Fruit fly (Drosophila melanogaster) whole organism, embryonic: Measurements from ENCODE around the gene TTLL15.

ENCODE experiments used
- Aef1 ChIP-seq: fragments of 200-800 bp; sonication (Bioruptor generic); IDR thresholded peaks from 3 replicates; pipeline ENCODE4 v1.3.6; 2022; ENCODE audit warnings: missing biosample characterization, missing genetic modification characterization
- Bgb ChIP-seq: fragments of 200-800 bp; sonication (Bioruptor generic); IDR thresholded peaks from 2 replicates; pipeline ENCODE4 v1.3.6; 2022; ENCODE audit warnings: missing biosample characterization, missing genetic modification characterization; ENCODE audit not compliant: partially characterized antibody
- CG10267 ChIP-seq: fragments of 200-800 bp; sonication (Bioruptor generic); optimal IDR thresholded peaks from 2 replicates; lab custom pipeline; 2018; ENCODE audit warnings: missing biosample characterization, mild to moderate bottlenecking, missing genetic modification characterization, moderate library complexity
- CG10321 ChIP-seq: fragments of 200-800 bp; sonication (Bioruptor generic); IDR thresholded peaks from 2 replicates; pipeline ENCODE4 v1.3.6; 2022; ENCODE audit warnings: missing biosample characterization, missing genetic modification characterization
- CG11398 ChIP-seq: fragments of 200-800 bp; sonication (Bioruptor generic); optimal IDR thresholded peaks from 2 replicates; lab custom pipeline; 2016; ENCODE audit warnings: missing biosample characterization, missing genetic modification characterization
- CG12071 ChIP-seq: fragments of 200-800 bp; sonication (Bioruptor generic); optimal IDR thresholded peaks from 3 replicates; lab custom pipeline; 2018; ENCODE audit warnings: missing biosample characterization, mild to moderate bottlenecking, missing genetic modification characterization
- CG12155 ChIP-seq: fragments of 200-800 bp; sonication (Bioruptor generic); optimal IDR thresholded peaks from 3 replicates; lab custom pipeline; 2016; ENCODE audit warnings: missing biosample characterization, missing genetic modification characterization
- CG12769 ChIP-seq: fragments of 200-800 bp; sonication (Bioruptor generic); optimal IDR thresholded peaks from 2 replicates; lab custom pipeline; 2019; ENCODE audit warnings: missing biosample characterization, mild to moderate bottlenecking, missing genetic modification characterization, moderate library complexity
- CG13775 ChIP-seq: fragments of 200-800 bp; sonication (Bioruptor generic); optimal IDR thresholded peaks from 3 replicates; lab custom pipeline; 2017; ENCODE audit warnings: missing biosample characterization, mild to moderate bottlenecking, missing genetic modification characterization
- CG14014 ChIP-seq: fragments of 200-800 bp; sonication (Bioruptor generic); IDR thresholded peaks from 2 replicates; pipeline ENCODE4 v1.3.6; 2022; ENCODE audit warnings: missing biosample characterization, missing genetic modification characterization
- CG1529 ChIP-seq: fragments of 200-800 bp; sonication (Bioruptor generic); optimal IDR thresholded peaks from 3 replicates; lab custom pipeline; 2018; ENCODE audit warnings: missing biosample characterization, missing genetic modification characterization
- CG17361 ChIP-seq: fragments of 200-800 bp; sonication (Bioruptor generic); IDR thresholded peaks from 3 replicates; pipeline ENCODE4 v1.3.6; 2022; ENCODE audit warnings: missing biosample characterization, missing genetic modification characterization
- CG1792 ChIP-seq: fragments of 200-800 bp; sonication (Bioruptor generic); optimal IDR thresholded peaks from 2 replicates; lab custom pipeline; 2016; ENCODE audit warnings: missing biosample characterization, missing genetic modification characterization
- CG2199 ChIP-seq: fragments of 200-800 bp; sonication (Bioruptor generic); IDR thresholded peaks from 3 replicates; pipeline ENCODE4 v1.3.6; 2022; ENCODE audit warnings: missing biosample characterization, missing genetic modification characterization
- CG31224 ChIP-seq: fragments of 200-800 bp; sonication (Bioruptor generic); IDR thresholded peaks from 2 replicates; pipeline ENCODE4 v1.3.6; 2022; ENCODE audit warnings: missing biosample characterization, missing genetic modification characterization
- CG31388 ChIP-seq: fragments of 200-800 bp; sonication (Bioruptor generic); optimal IDR thresholded peaks from 2 replicates; lab custom pipeline; 2016; ENCODE audit warnings: missing biosample characterization, missing genetic modification characterization
- CG32772 ChIP-seq: fragments of 200-800 bp; sonication (Bioruptor generic); IDR thresholded peaks from 2 replicates; pipeline ENCODE4 v1.3.6; 2022; ENCODE audit warnings: missing biosample characterization, missing genetic modification characterization
- CG34422 ChIP-seq: fragments of 200-800 bp; sonication (Bioruptor generic); IDR thresholded peaks from 3 replicates; pipeline ENCODE4 v1.3.6; 2022; ENCODE audit warnings: missing biosample characterization, missing genetic modification characterization
- CG4282 ChIP-seq: fragments of 200-800 bp; sonication (Bioruptor generic); optimal IDR thresholded peaks from 2 replicates; lab custom pipeline; 2016; ENCODE audit warnings: missing biosample characterization, missing genetic modification characterization
- CG4820 ChIP-seq: fragments of 200-800 bp; sonication (Bioruptor generic); optimal IDR thresholded peaks from 3 replicates; lab custom pipeline; 2016; ENCODE audit warnings: missing biosample characterization, missing genetic modification characterization
- CG6272 ChIP-seq: fragments of 200-800 bp; sonication (Bioruptor generic); IDR thresholded peaks from 2 replicates; pipeline ENCODE4 v1.3.6; 2022; ENCODE audit warnings: missing biosample characterization, missing genetic modification characterization
- CG9797 ChIP-seq: fragments of 200-800 bp; sonication (Bioruptor generic); optimal IDR thresholded peaks from 3 replicates; lab custom pipeline; 2018; ENCODE audit warnings: missing biosample characterization, mild to moderate bottlenecking, missing genetic modification characterization
- CoRest ChIP-seq: fragments of 200-800 bp; sonication (Bioruptor generic); optimal IDR thresholded peaks from 3 replicates; lab custom pipeline; 2018; ENCODE audit warnings: missing biosample characterization, mild to moderate bottlenecking, missing genetic modification characterization, moderate library complexity
- Dek ChIP-seq: fragments of 200-800 bp; sonication (Bioruptor generic); optimal IDR thresholded peaks from 3 replicates; lab custom pipeline; 2019; ENCODE audit warnings: missing biosample characterization, mild to moderate bottlenecking, missing genetic modification characterization, moderate library complexity
- Drgx ChIP-seq: fragments of 200-800 bp; sonication (Bioruptor generic); IDR thresholded peaks from 2 replicates; pipeline ENCODE4 v1.3.6; 2022; ENCODE audit warnings: missing biosample characterization, missing genetic modification characterization
- Hr51 ChIP-seq, 2 experiments: fragments of 200-800 bp; sonication (Bioruptor generic); optimal IDR thresholded peaks; 2 replicates in 1 of 2; 3 replicates in 1 of 2; lab custom pipeline; 2016 to 2018; ENCODE audit warnings: missing biosample characterization in 2 of 2, missing genetic modification characterization in 2 of 2, mild to moderate bottlenecking in 1 of 2, moderate library complexity in 1 of 2
- MTF-1 ChIP-seq: fragments of 200-800 bp; sonication (Bioruptor generic); optimal IDR thresholded peaks from 2 replicates; lab custom pipeline; 2018; ENCODE audit warnings: missing biosample characterization, mild to moderate bottlenecking, missing genetic modification characterization, borderline replicate concordance
- NC2α ChIP-seq: fragments of 200-800 bp; sonication (Bioruptor generic); optimal IDR thresholded peaks from 2 replicates; lab custom pipeline; 2016; ENCODE audit warnings: missing biosample characterization, missing genetic modification characterization
- Sry-β ChIP-seq: fragments of 200-800 bp; sonication (Bioruptor generic); optimal IDR thresholded peaks from 2 replicates; lab custom pipeline; 2018; ENCODE audit warnings: missing biosample characterization, mild to moderate bottlenecking, missing genetic modification characterization, moderate library complexity
- Stat92E ChIP-seq, 3 experiments: fragments of >200 bp in 2 of 3; fragments of 200-800 bp in 1 of 3; sonication (Bioruptor generic) in 1 of 3; optimal IDR thresholded peaks; 2 replicates each; lab custom pipeline; 2017 to 2019; ENCODE audit warnings: missing biosample characterization in 3 of 3, missing genetic modification characterization in 3 of 3, mild to moderate bottlenecking in 1 of 3, moderate library complexity in 1 of 3
- Xbp1 ChIP-seq: fragments of 200-800 bp; sonication (Bioruptor generic); optimal IDR thresholded peaks from 3 replicates; lab custom pipeline; 2016; ENCODE audit warnings: missing biosample characterization, mild to moderate bottlenecking, missing genetic modification characterization
- ab ChIP-seq: fragments of 200-800 bp; sonication (Bioruptor generic); optimal IDR thresholded peaks from 2 replicates; lab custom pipeline; 2016; ENCODE audit warnings: missing biosample characterization, missing genetic modification characterization
- abd-A ChIP-seq: fragments of 200-800 bp; sonication (Bioruptor generic); optimal IDR thresholded peaks from 3 replicates; lab custom pipeline; 2019; ENCODE audit warnings: missing biosample characterization, mild to moderate bottlenecking, missing genetic modification characterization, moderate library complexity
- al ChIP-seq: fragments of 200-800 bp; sonication (Bioruptor generic); IDR thresholded peaks from 2 replicates; pipeline ENCODE4 v1.3.6; 2022; ENCODE audit warnings: missing biosample characterization, missing genetic modification characterization
- ase ChIP-seq: fragments of 200-800 bp; sonication (Bioruptor generic); IDR thresholded peaks from 3 replicates; pipeline ENCODE4 v1.3.6; 2022; ENCODE audit warnings: missing biosample characterization, missing genetic modification characterization
- bsh ChIP-seq, 2 experiments: fragments of 200-800 bp; sonication (Bioruptor generic); optimal IDR thresholded peaks; 2 replicates each; lab custom pipeline; 2017 to 2018; ENCODE audit warnings: mild to moderate bottlenecking in 2 of 2, missing biosample characterization in 2 of 2, missing genetic modification characterization in 2 of 2, moderate library complexity in 1 of 2
- caup ChIP-seq: fragments of 200-800 bp; sonication (Bioruptor generic); optimal IDR thresholded peaks from 3 replicates; lab custom pipeline; 2017; ENCODE audit warnings: missing biosample characterization, mild to moderate bottlenecking, missing genetic modification characterization, moderate library complexity; ENCODE audit not compliant: severe bottlenecking
- chinmo ChIP-seq: fragments of 200-800 bp; sonication (Bioruptor generic); IDR thresholded peaks from 4 replicates; pipeline ENCODE4 v1.3.6; 2022; ENCODE audit warnings: missing biosample characterization, missing genetic modification characterization; ENCODE audit not compliant: partially characterized antibody
- chm ChIP-seq: fragments of 200-800 bp; sonication (Bioruptor generic); IDR thresholded peaks from 2 replicates; pipeline ENCODE4 v1.3.6; 2022; ENCODE audit warnings: missing biosample characterization, missing genetic modification characterization
- dmrt99B ChIP-seq: fragments of 200-800 bp; sonication (Bioruptor generic); optimal IDR thresholded peaks from 2 replicates; lab custom pipeline; 2018; ENCODE audit warnings: missing biosample characterization, mild to moderate bottlenecking, missing genetic modification characterization, moderate library complexity
- fd3F ChIP-seq: fragments of 200-800 bp; sonication (Bioruptor generic); optimal IDR thresholded peaks from 2 replicates; lab custom pipeline; 2018; ENCODE audit warnings: missing biosample characterization, mild to moderate bottlenecking, missing genetic modification characterization, moderate library complexity
- gsb ChIP-seq: fragments of 200-800 bp; sonication (Bioruptor generic); IDR thresholded peaks from 2 replicates; pipeline ENCODE4 v1.3.6; 2022; ENCODE audit warnings: missing biosample characterization, missing genetic modification characterization
- mld ChIP-seq: fragments of 200-800 bp; sonication (Bioruptor generic); IDR thresholded peaks from 3 replicates; pipeline ENCODE4 v1.3.6; 2022; ENCODE audit warnings: missing biosample characterization, missing genetic modification characterization; ENCODE audit not compliant: partially characterized antibody
- nom ChIP-seq: fragments of 200-800 bp; sonication (Bioruptor generic); optimal IDR thresholded peaks from 2 replicates; lab custom pipeline; 2017; ENCODE audit warnings: missing biosample characterization, missing genetic modification characterization, mild to moderate bottlenecking, moderate library complexity, missing genetic modification reagents
- row ChIP-seq: fragments of 200-800 bp; sonication (Bioruptor generic); IDR thresholded peaks from 3 replicates; pipeline ENCODE4 v1.3.6; 2022; ENCODE audit warnings: missing biosample characterization, missing genetic modification characterization
- sd ChIP-seq: fragments of 200-800 bp; sonication (Bioruptor generic); optimal IDR thresholded peaks from 3 replicates; lab custom pipeline; 2018; ENCODE audit warnings: missing biosample characterization, mild to moderate bottlenecking, missing genetic modification characterization, moderate library complexity
- sna ChIP-seq: fragments of 200-800 bp; sonication (Bioruptor generic); IDR thresholded peaks from 2 replicates; pipeline ENCODE4 v1.3.6; 2022; ENCODE audit warnings: missing biosample characterization, missing genetic modification characterization; ENCODE audit not compliant: partially characterized antibody
- trem ChIP-seq: fragments of 200-800 bp; optimal IDR thresholded peaks from 3 replicates; lab custom pipeline; 2019; ENCODE audit warnings: missing biosample characterization, mild to moderate bottlenecking, missing genetic modification characterization, moderate library complexity
- trh ChIP-seq: fragments of 200-800 bp; sonication (Bioruptor generic); optimal IDR thresholded peaks from 2 replicates; lab custom pipeline; 2016; ENCODE audit warnings: missing biosample characterization, missing genetic modification characterization
- wek ChIP-seq: fragments of 200-800 bp; sonication (Bioruptor generic); optimal IDR thresholded peaks from 3 replicates; lab custom pipeline; 2018; ENCODE audit warnings: missing biosample characterization, mild to moderate bottlenecking, missing genetic modification characterization, moderate library complexity

The TTLL15 gene

dm6 chr3R:10788186-10788585 lies 26.9 kb upstream of the TTLL15 start, which contains the start of the genes Art1 and Mcm5 (continued):
- TF ChIP-seq sd (peak; percentile 16), CG4282 (no peak), chm (GFP tag; lab: Robert Waterston, UW) (no peak), trem (tag; lab: Kevin White, UChicago) (peak; percentile 77), bsh (GFP tag; optimal IDR thresholded peaks at IDR 0.05; lab: Kevin White, UChicago) (no peak), Bgb (peak; percentile 81), MTF-1 (GFP tag; lab: Kevin White, UChicago) (no peak), row (peak; percentile 83), mld (GFP tag; lab: Robert Waterston, UW) (no peak; the same call in 2 of the 3 replicates), trh (no peak), CG9797 (peak; percentile 89), ab (no peak), abd-A (no peak), Hr51 (GFP tag; optimal IDR thresholded peaks at IDR 0.05; lab: Kevin White, UChicago) (peak in 1 of 2 experiments; percentile 28), chinmo (GFP tag; lab: Robert Waterston, UW) (0 out of 4 replicates have a peak, but pooled peaks have one; percentile 73), CG11398 (peak; percentile 8), CG12769 (tag; lab: Kevin White, UChicago) (no peak), Dek (tag; lab: Kevin White, UChicago) (no peak), CG12155 (peak; percentile 61), Drgx (GFP tag; lab: Robert Waterston, UW) (no peak), CG1529 (GFP tag; lab: Kevin White, UChicago) (no peak), fd3F (GFP tag; lab: Kevin White, UChicago) (no peak), ase (GFP tag; lab: Robert Waterston, UW) (no peak), CG31388 (GFP tag; lab: Kevin White, UChicago) (no peak), CG4820 (GFP tag; lab: Kevin White, UChicago) (no peak), CG14014 (GFP tag; lab: Robert Waterston, UW) (no peak), CG32772 (GFP tag; lab: Robert Waterston, UW) (no peak), Xbp1 (GFP tag; lab: Kevin White, UChicago) (peak; percentile 62), CG17361 (GFP tag; lab: Robert Waterston, UW) (no peak; the same call in 2 of the 3 replicates), CG34422 (GFP tag; lab: Robert Waterston, UW) (peak; percentile 51; the same call in 1 of the 3 replicates), sna (peak; percentile 97), NC2α (GFP tag; lab: Kevin White, UChicago) (no peak), Stat92E (GFP tag; optimal IDR thresholded peaks at IDR 0.05; lab: Kevin White, UChicago) (no peak), CG12071 (GFP tag; lab: Kevin White, UChicago) (no peak), CoRest (tag; lab: Kevin White, UChicago) (peak; percentile 80), CG2199 (GFP tag; lab: Robert Waterston, UW) (no peak), CG10267 (peak; percentile 98), CG31224 (GFP tag; lab: Robert Waterston, UW) (no peak), wek (no peak), al (GFP tag; lab: Robert Waterston, UW) (0 out of 2 replicates have a peak, but pooled peaks have one; percentile 31), dmrt99B (no peak), Aef1 (GFP tag; lab: Robert Waterston, UW) (0 out of 3 replicates have a peak, but pooled peaks have one; percentile 18), Sry-β (GFP tag; lab: Kevin White, UChicago) (no peak), CG1792 (peak; percentile 19), caup (GFP tag; lab: Kevin White, UChicago) (no peak), gsb (GFP tag; lab: Robert Waterston, UW) (no peak), CG6272 (GFP tag; lab: Robert Waterston, UW) (no peak), nom (GFP tag; lab: Kevin White, UChicago) (no peak), CG10321 (GFP tag; lab: Robert Waterston, UW) (no peak), CG13775 (GFP tag; lab: Kevin White, UChicago) (peak; percentile 56)
